Fruit fly (Drosophila melanogaster) whole organism, embryonic: ENCODE results near the gene sick.

Experiments used
- Adf1 ChIP-seq: fragments of 200-800 bp; sonication (Bioruptor generic); IDR thresholded peaks from 2 replicates; pipeline ENCODE4 v1.3.6; 2022; ENCODE audit warnings: missing biosample characterization, missing genetic modification characterization
- CG11504 ChIP-seq: fragments of 200-800 bp; sonication (Bioruptor generic); optimal IDR thresholded peaks from 3 replicates; lab custom pipeline; 2019; ENCODE audit warnings: missing biosample characterization, mild to moderate bottlenecking, missing genetic modification characterization, moderate library complexity
- CG11560 ChIP-seq: fragments of 200-800 bp; sonication (Bioruptor generic); IDR thresholded peaks from 3 replicates; pipeline ENCODE4 v1.3.6; 2022; ENCODE audit warnings: missing biosample characterization, missing genetic modification characterization
- CG11695 ChIP-seq: fragments of 200-800 bp; sonication (Bioruptor generic); IDR thresholded peaks from 3 replicates; pipeline ENCODE4 v1.3.6; 2022; ENCODE audit warnings: missing biosample characterization, missing genetic modification characterization
- CG12299 ChIP-seq: fragments of 200-800 bp; sonication (Bioruptor generic); optimal IDR thresholded peaks from 2 replicates; lab custom pipeline; 2018; ENCODE audit warnings: missing biosample characterization, mild to moderate bottlenecking, missing genetic modification characterization
- CG12769 ChIP-seq: fragments of 200-800 bp; sonication (Bioruptor generic); optimal IDR thresholded peaks from 2 replicates; lab custom pipeline; 2019; ENCODE audit warnings: missing biosample characterization, mild to moderate bottlenecking, missing genetic modification characterization, moderate library complexity
- CG13287 ChIP-seq: fragments of 200-800 bp; sonication (Bioruptor generic); IDR thresholded peaks from 2 replicates; pipeline ENCODE4 v1.3.6; 2022; ENCODE audit warnings: missing biosample characterization, missing genetic modification characterization; ENCODE audit not compliant: partially characterized antibody
- CG13775 ChIP-seq: fragments of 200-800 bp; sonication (Bioruptor generic); optimal IDR thresholded peaks from 3 replicates; lab custom pipeline; 2017; ENCODE audit warnings: missing biosample characterization, mild to moderate bottlenecking, missing genetic modification characterization
- CG13894 ChIP-seq: fragments of 200-800 bp; sonication (Bioruptor generic); optimal IDR thresholded peaks from 3 replicates; lab custom pipeline; 2018; ENCODE audit warnings: missing biosample characterization, mild to moderate bottlenecking, missing genetic modification characterization, moderate library complexity
- CG14667 ChIP-seq: fragments of 200-800 bp; sonication (Bioruptor generic); IDR thresholded peaks from 2 replicates; pipeline ENCODE4 v1.3.6; 2022; ENCODE audit warnings: missing biosample characterization, missing genetic modification characterization
- CG15601 ChIP-seq: fragments of 200-800 bp; sonication (Bioruptor generic); optimal IDR thresholded peaks from 3 replicates; lab custom pipeline; 2019; ENCODE audit warnings: missing biosample characterization, mild to moderate bottlenecking, missing genetic modification characterization, moderate library complexity
- CG1602 ChIP-seq: fragments of 200-800 bp; sonication (Bioruptor generic); optimal IDR thresholded peaks from 3 replicates; lab custom pipeline; 2016; ENCODE audit warnings: missing biosample characterization, missing genetic modification characterization
- CG16813 ChIP-seq: fragments of 200-800 bp; sonication (Bioruptor generic); IDR thresholded peaks from 3 replicates; pipeline ENCODE4 v1.3.6; 2022; ENCODE audit warnings: missing biosample characterization, missing genetic modification characterization; ENCODE audit not compliant: partially characterized antibody
- CG18476 ChIP-seq: fragments of 200-800 bp; sonication (Bioruptor generic); optimal IDR thresholded peaks from 2 replicates; lab custom pipeline; 2016; ENCODE audit warnings: missing biosample characterization, mild to moderate bottlenecking, missing genetic modification characterization
- CG32532 ChIP-seq: fragments of 200-800 bp; sonication (Bioruptor generic); IDR thresholded peaks from 2 replicates; pipeline ENCODE4 v1.3.6; 2022; ENCODE audit warnings: missing biosample characterization, missing genetic modification characterization
- CG3407 ChIP-seq: fragments of 200-800 bp; sonication (Bioruptor generic); optimal IDR thresholded peaks from 2 replicates; lab custom pipeline; 2018; ENCODE audit warnings: missing biosample characterization, mild to moderate bottlenecking, missing genetic modification characterization
- CG6272 ChIP-seq: fragments of 200-800 bp; sonication (Bioruptor generic); IDR thresholded peaks from 2 replicates; pipeline ENCODE4 v1.3.6; 2022; ENCODE audit warnings: missing biosample characterization, missing genetic modification characterization
- CG7745 ChIP-seq: fragments of 200-800 bp; sonication (Bioruptor generic); optimal IDR thresholded peaks from 2 replicates; lab custom pipeline; 2018; ENCODE audit warnings: missing biosample characterization, mild to moderate bottlenecking, missing genetic modification characterization, moderate library complexity
- CG9797 ChIP-seq: fragments of 200-800 bp; sonication (Bioruptor generic); optimal IDR thresholded peaks from 3 replicates; lab custom pipeline; 2018; ENCODE audit warnings: missing biosample characterization, mild to moderate bottlenecking, missing genetic modification characterization
- D19B ChIP-seq: fragments of 200-800 bp; sonication (Bioruptor generic); optimal IDR thresholded peaks from 2 replicates; lab custom pipeline; 2017; ENCODE audit warnings: missing biosample characterization, mild to moderate bottlenecking, missing genetic modification characterization
- Deaf1 ChIP-seq: fragments of 200-800 bp; optimal IDR thresholded peaks from 3 replicates; lab custom pipeline; 2019; ENCODE audit warnings: missing biosample characterization, mild to moderate bottlenecking, missing genetic modification characterization, moderate library complexity
- Drgx ChIP-seq: fragments of 200-800 bp; sonication (Bioruptor generic); IDR thresholded peaks from 2 replicates; pipeline ENCODE4 v1.3.6; 2022; ENCODE audit warnings: missing biosample characterization, missing genetic modification characterization
- Jarid2 ChIP-seq: fragments of 200-800 bp; sonication (Bioruptor generic); optimal IDR thresholded peaks from 3 replicates; lab custom pipeline; 2017; ENCODE audit warnings: mild to moderate bottlenecking, missing biosample characterization, missing genetic modification reagents, missing genetic modification characterization
- Sox102F ChIP-seq: fragments of 200-800 bp; sonication (Bioruptor generic); optimal IDR thresholded peaks from 2 replicates; lab custom pipeline; 2018; ENCODE audit warnings: missing biosample characterization, mild to moderate bottlenecking, missing genetic modification characterization, moderate library complexity
- amos ChIP-seq: fragments of 200-800 bp; sonication (Bioruptor generic); IDR thresholded peaks from 2 replicates; pipeline ENCODE4 v1.3.6; 2022; ENCODE audit warnings: missing biosample characterization, missing genetic modification characterization; ENCODE audit not compliant: partially characterized antibody
- ap ChIP-seq: fragments of 200-800 bp; sonication (Bioruptor generic); IDR thresholded peaks from 2 replicates; pipeline ENCODE4 v1.3.6; 2022; ENCODE audit warnings: missing biosample characterization, missing genetic modification characterization
- ara ChIP-seq: fragments of 200-800 bp; sonication (Bioruptor generic); IDR thresholded peaks from 2 replicates; pipeline ENCODE4 v1.3.6; 2022; ENCODE audit warnings: missing biosample characterization, missing genetic modification characterization
- bsh ChIP-seq, 2 experiments: fragments of 200-800 bp; sonication (Bioruptor generic); optimal IDR thresholded peaks; 2 replicates each; lab custom pipeline; 2017 to 2018; ENCODE audit warnings: mild to moderate bottlenecking in 2 of 2, missing biosample characterization in 2 of 2, missing genetic modification characterization in 2 of 2, moderate library complexity in 1 of 2
- ci ChIP-seq: fragments of 200-800 bp; sonication (Bioruptor generic); IDR thresholded peaks from 3 replicates; pipeline ENCODE4 v1.3.6; 2022; ENCODE audit warnings: missing biosample characterization, missing genetic modification characterization
- crol ChIP-seq: fragments of 200-800 bp; sonication (Bioruptor generic); IDR thresholded peaks from 2 replicates; pipeline ENCODE4 v1.3.6; 2022; ENCODE audit warnings: missing biosample characterization, missing genetic modification characterization
- dmrt99B ChIP-seq: fragments of 200-800 bp; sonication (Bioruptor generic); optimal IDR thresholded peaks from 2 replicates; lab custom pipeline; 2018; ENCODE audit warnings: missing biosample characterization, mild to moderate bottlenecking, missing genetic modification characterization, moderate library complexity
- eve ChIP-seq, 2 experiments: fragments of >200 bp; optimal IDR thresholded peaks; 2 replicates each; lab custom pipeline; 2017; ENCODE audit warnings: missing biosample characterization in 2 of 2, missing genetic modification characterization in 2 of 2
- gfzf ChIP-seq: fragments of 200-800 bp; sonication (Bioruptor generic); optimal IDR thresholded peaks from 2 replicates; lab custom pipeline; 2016; ENCODE audit warnings: missing biosample characterization, mild to moderate bottlenecking, missing genetic modification characterization, moderate library complexity
- klu ChIP-seq: fragments of 200-800 bp; sonication (Bioruptor generic); IDR thresholded peaks from 2 replicates; pipeline ENCODE4 v1.3.6; 2022; ENCODE audit warnings: missing biosample characterization, missing genetic modification characterization
- knrl ChIP-seq: fragments of 200-800 bp; sonication (Bioruptor generic); IDR thresholded peaks from 3 replicates; pipeline ENCODE4 v1.3.6; 2022; ENCODE audit warnings: missing biosample characterization, missing genetic modification characterization; ENCODE audit not compliant: partially characterized antibody
- lmd ChIP-seq: fragments of 200-800 bp; sonication (Bioruptor generic); IDR thresholded peaks from 2 replicates; pipeline ENCODE4 v1.3.6; 2022; ENCODE audit warnings: missing biosample characterization, missing genetic modification characterization
- lov ChIP-seq, 2 experiments: fragments of 200-800 bp in 1 of 2; fragments of >200 bp in 1 of 2; sonication (Bioruptor generic) in 1 of 2; IDR thresholded peaks in 1 of 2; optimal IDR thresholded peaks in 1 of 2; 2 replicates in 1 of 2; 3 replicates in 1 of 2; pipeline versions ENCODE4 v1.3.6 to Lab custom; 2017 to 2022; ENCODE audit warnings: missing biosample characterization in 1 of 2, missing genetic modification characterization in 1 of 2
- phol ChIP-seq: fragments of 200-800 bp; sonication (Bioruptor generic); optimal IDR thresholded peaks from 3 replicates; lab custom pipeline; 2018; ENCODE audit warnings: missing biosample characterization, mild to moderate bottlenecking, missing genetic modification characterization, moderate library complexity
- psq ChIP-seq: fragments of 200-800 bp; sonication (Bioruptor generic); optimal IDR thresholded peaks from 2 replicates; lab custom pipeline; 2017; ENCODE audit warnings: missing biosample characterization, missing genetic modification characterization
- sd ChIP-seq: fragments of 200-800 bp; sonication (Bioruptor generic); optimal IDR thresholded peaks from 3 replicates; lab custom pipeline; 2018; ENCODE audit warnings: missing biosample characterization, mild to moderate bottlenecking, missing genetic modification characterization, moderate library complexity
- sens ChIP-seq: fragments of 200-800 bp; sonication (Bioruptor generic); peaks from one replicate; lab custom pipeline; 2016; ENCODE audit warnings: missing biosample characterization, missing genetic modification characterization
- sna ChIP-seq: fragments of 200-800 bp; sonication (Bioruptor generic); IDR thresholded peaks from 2 replicates; pipeline ENCODE4 v1.3.6; 2022; ENCODE audit warnings: missing biosample characterization, missing genetic modification characterization; ENCODE audit not compliant: partially characterized antibody
- sr ChIP-seq: fragments of 200-800 bp; sonication (Bioruptor generic); IDR thresholded peaks from 3 replicates; pipeline ENCODE4 v1.3.6; 2022; ENCODE audit warnings: missing biosample characterization, missing genetic modification characterization
- twi ChIP-seq: fragments of 200-800 bp; optimal IDR thresholded peaks from 2 replicates; lab custom pipeline; 2019; ENCODE audit warnings: missing biosample characterization, mild to moderate bottlenecking, missing genetic modification characterization, moderate library complexity

sick gene

DNA sequence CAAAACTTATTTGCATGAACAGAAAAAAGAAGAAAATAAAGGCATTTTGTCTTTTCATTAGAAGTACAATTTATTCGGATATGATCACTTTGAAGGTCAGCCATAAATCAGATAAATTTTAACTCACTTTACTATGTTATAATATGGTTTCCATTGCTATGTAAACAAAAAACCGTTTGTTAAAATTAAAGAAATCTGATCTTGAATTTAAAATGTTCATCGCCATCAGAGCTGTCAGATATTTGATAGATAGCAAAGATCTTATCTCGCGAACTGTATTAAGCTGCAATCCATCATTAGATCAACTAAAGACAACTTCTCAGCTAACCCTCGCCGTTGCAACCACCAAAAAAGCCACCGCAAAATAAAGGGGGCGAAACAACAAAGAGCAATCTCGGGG, 40.1 kb downstream of the sick start (continued):
- TF ChIP-seq CG13287 = no peak
- no peak for TF ChIP-seq lov (optimal IDR thresholded peaks at IDR 0.05; lab: Kevin White, UChicago)
- TF ChIP-seq lov (GFP tag; IDR thresholded peaks at IDR 0.05; lab: Robert Waterston, UW) = no peak
- no peak for TF ChIP-seq ara (GFP tag; lab: Robert Waterston, UW)
- no peak for TF ChIP-seq CG3407 (GFP tag; lab: Kevin White, UChicago)
- TF ChIP-seq psq = no peak
- TF ChIP-seq Deaf1 (tag; lab: Kevin White, UChicago) = no peak
- no peak for TF ChIP-seq twi
- peak in 1 of 2 experiments; percentile 6 for TF ChIP-seq bsh (GFP tag; optimal IDR thresholded peaks at IDR 0.05; lab: Kevin White, UChicago)
- TF ChIP-seq lmd = no peak
- TF ChIP-seq phol = peak; percentile 3
- TF ChIP-seq D19B (GFP tag; lab: Kevin White, UChicago) = no peak
- TF ChIP-seq CG13894 = no peak
- TF ChIP-seq CG32532 (GFP tag; lab: Robert Waterston, UW) = no peak
- TF ChIP-seq Sox102F = no peak
- TF ChIP-seq CG1602 (GFP tag; lab: Kevin White, UChicago) = no peak
- peak; percentile 82 for TF ChIP-seq CG18476 (GFP tag; lab: Kevin White, UChicago)
- no peak for TF ChIP-seq Adf1 (GFP tag; lab: Robert Waterston, UW)
- no peak for TF ChIP-seq CG11695 (GFP tag; lab: Robert Waterston, UW)
- TF ChIP-seq CG16813 (GFP tag; lab: Robert Waterston, UW) = no peak
- no peak for TF ChIP-seq sr (GFP tag; lab: Robert Waterston, UW)

dm6 chr2L:19846226-19846625, 50.1 kb downstream of the sick start:
- TF ChIP-seq crol (GFP tag; lab: Robert Waterston, UW) = no peak
- peak; percentile 96 for TF ChIP-seq CG11504 (tag; lab: Kevin White, UChicago)
- no peak for TF ChIP-seq CG6272 (GFP tag; lab: Robert Waterston, UW)
- peak; percentile 50 for TF ChIP-seq D19B (GFP tag; lab: Kevin White, UChicago)
- 0 out of 2 replicates have a peak, but pooled peaks have one; percentile 1 for TF ChIP-seq CG14667 (GFP tag; lab: Robert Waterston, UW)
- peak; percentile 52 for TF ChIP-seq sens (GFP tag; lab: Kevin White, UChicago)
- TF ChIP-seq eve (GFP tag; optimal IDR thresholded peaks at IDR 0.05; lab: Kevin White, UChicago) = peak in 1 of 2 experiments; percentile 48

- TF ChIP-seq Drgx (GFP tag; lab: Robert Waterston, UW) = no peak
- TF ChIP-seq klu = no peak
- TF ChIP-seq ap (GFP tag; lab: Robert Waterston, UW) = no peak
- peak; percentile 64 for TF ChIP-seq crol (GFP tag; lab: Robert Waterston, UW)
- TF ChIP-seq sd (tag; lab: Kevin White, UChicago) = peak; percentile 66
- peak; percentile 64 for TF ChIP-seq CG7745 (tag; lab: Kevin White, UChicago)
- 0 out of 3 replicates have a peak, but pooled peaks have one; percentile 14 for TF ChIP-seq knrl
- peak; percentile 24 for TF ChIP-seq CG15601 (tag; lab: Kevin White, UChicago)
- peak; percentile 8 for TF ChIP-seq dmrt99B
- TF ChIP-seq bsh (GFP tag; optimal IDR thresholded peaks at IDR 0.05; lab: Kevin White, UChicago) = peak in 1 of 2 experiments; percentile 13
- peak; percentile 21 for TF ChIP-seq CG11504 (tag; lab: Kevin White, UChicago)
Measured at dm6 chr2L:19847542-19847941, 51.4 kb downstream of the sick start.

- TF ChIP-seq CG13775 (no peak), CG12769 (tag; lab: Kevin White, UChicago) (peak; percentile 77), Jarid2 (GFP tag; lab: Kevin White, UChicago) (peak; percentile 42), ci (0 out of 3 replicates have a peak, but pooled peaks have one; percentile 25), amos (no peak), CG11504 (tag; lab: Kevin White, UChicago) (peak; percentile 95), CG11560 (tag; lab: Robert Waterston, UW) (no peak), twi (no peak), gfzf (GFP tag; lab: Kevin White, UChicago) (no peak), sna (GFP tag; lab: Robert Waterston, UW) (no peak), CG9797 (GFP tag; lab: Kevin White, UChicago) (no peak), CG12299 (tag; lab: Kevin White, UChicago) (no peak)
- TF ChIP-seq, all 482 proteins: peak for 4
Measured at dm6 chr2L:19849741-19850140, 53.6 kb downstream of the sick start.
